Worm (Caenorhabditis elegans): ENCODE measurements around the gene ram-2.

ce11 chrII:11010914-11011313, 5.8 kb downstream of the ram-2 start:
- TF ChIP-seq ceh-36 (tag; optimal IDR thresholded peaks at IDR 0.05) (no peak), ets-7 (tag; optimal IDR thresholded peaks at IDR 0.05) (no peak), flt-1 (GFP tag; IDR thresholded peaks at IDR 0.05) (no peak)

Data from whole organism, early embryonic.